Worm (Caenorhabditis elegans) whole organism, young adult: ENCODE data around the gene srh-98.

Source experiments
- F10E7.11 ChIP-seq: sonication (generic microtip); optimal IDR thresholded peaks from 2 replicates; lab custom pipeline; 2017; ENCODE audit warnings: mild to moderate bottlenecking, missing genetic modification characterization, moderate library complexity, missing compliant biosample characterization
- F23B12.7 ChIP-seq: sonication (generic microtip); optimal IDR thresholded peaks from 2 replicates; lab custom pipeline; 2017; ENCODE audit warnings: missing genetic modification characterization, mild to moderate bottlenecking, missing compliant biosample characterization, antibody characterized with exemption, moderate library complexity; ENCODE audit not compliant: insufficient read depth
- F33H1.4 ChIP-seq: fragments of 200-800 bp; sonication (Bioruptor generic); IDR thresholded peaks from 2 replicates; pipeline ENCODE4 v1.3.6; 2022; ENCODE audit warnings: missing genetic modification reagents, missing genetic modification characterization, missing compliant biosample characterization
- F57A8.1 ChIP-seq: fragments of 200-800 bp; sonication (Bioruptor generic); optimal IDR thresholded peaks from 2 replicates; lab custom pipeline; 2018; ENCODE audit warnings: mild to moderate bottlenecking, missing genetic modification characterization, moderate library complexity, missing compliant biosample characterization
- F57C9.4 ChIP-seq: sonication (generic microtip); optimal IDR thresholded peaks from 2 replicates; lab custom pipeline; 2017; ENCODE audit warnings: mild to moderate bottlenecking, missing genetic modification characterization, missing compliant biosample characterization
- K12H6.12 ChIP-seq: fragments of 200-800 bp; sonication (Bioruptor generic); optimal IDR thresholded peaks from 2 replicates; lab custom pipeline; 2018; ENCODE audit warnings: mild to moderate bottlenecking, missing genetic modification characterization, missing compliant biosample characterization
- Y53G8AR.9 ChIP-seq: fragments of 200-800 bp; sonication (Bioruptor generic); conservative IDR thresholded peaks from 2 replicates; pipeline ENCODE4 v1.3.6; 2022; ENCODE audit warnings: missing genetic modification reagents, missing genetic modification characterization, missing compliant biosample characterization
- Y56A3A.18 ChIP-seq: fragments of 200-800 bp; sonication (Bioruptor generic); IDR thresholded peaks from 2 replicates; pipeline ENCODE4 v1.3.6; 2022; ENCODE audit warnings: missing genetic modification reagents, missing genetic modification characterization, missing compliant biosample characterization
- aptf-3 ChIP-seq: fragments of 200-800 bp; sonication (Bioruptor generic); IDR thresholded peaks from 2 replicates; pipeline ENCODE4 v1.3.6; 2022; ENCODE audit warnings: missing genetic modification characterization, missing compliant biosample characterization
- athp-1 ChIP-seq: sonication (generic microtip); optimal IDR thresholded peaks from 2 replicates; lab custom pipeline; 2017; ENCODE audit warnings: mild to moderate bottlenecking, missing genetic modification characterization, missing compliant biosample characterization
- attf-5 ChIP-seq: fragments of 200-800 bp; sonication (Bioruptor generic); optimal IDR thresholded peaks from 2 replicates; lab custom pipeline; 2018; ENCODE audit warnings: mild to moderate bottlenecking, missing genetic modification characterization, missing compliant biosample characterization
- attf-6 ChIP-seq: fragments of 200-800 bp; sonication (Bioruptor generic); IDR thresholded peaks from 2 replicates; pipeline ENCODE4 v1.3.6; 2022; ENCODE audit warnings: missing genetic modification reagents, missing genetic modification characterization, missing compliant biosample characterization
- ceh-58 ChIP-seq: fragments of 200-800 bp; sonication (Bioruptor generic); IDR thresholded peaks from 2 replicates; pipeline ENCODE4 v1.3.6; 2022; ENCODE audit warnings: missing genetic modification characterization, missing compliant biosample characterization
- chd-7 ChIP-seq: sonication (generic microtip); optimal IDR thresholded peaks from 2 replicates; lab custom pipeline; 2016; ENCODE audit warnings: mild to moderate bottlenecking, missing genetic modification characterization, moderate library complexity, missing compliant biosample characterization
- dox-1 ChIP-seq: fragments of 200-800 bp; sonication (Bioruptor generic); IDR thresholded peaks from 2 replicates; pipeline ENCODE4 v1.3.6; 2022; ENCODE audit warnings: missing genetic modification reagents, missing genetic modification characterization, missing compliant biosample characterization
- dpff-1 ChIP-seq: sonication (generic microtip); optimal IDR thresholded peaks from 2 replicates; lab custom pipeline; 2017; ENCODE audit warnings: mild to moderate bottlenecking, missing genetic modification characterization, missing compliant biosample characterization
- dpl-1 ChIP-seq: fragments of 150-350 bp; optimal IDR thresholded peaks from 2 replicates; lab custom pipeline; 2014; ENCODE audit warnings: missing biosample characterization, missing genetic modification reagents, missing genetic modification characterization
- egl-18 ChIP-seq: fragments of 200-800 bp; sonication (Bioruptor generic); IDR thresholded peaks from 2 replicates; pipeline ENCODE4 v1.3.6; 2022; ENCODE audit warnings: missing genetic modification reagents, missing genetic modification characterization, missing compliant biosample characterization
- egl-44 ChIP-seq: fragments of 200-800 bp; sonication (Bioruptor generic); IDR thresholded peaks from 2 replicates; pipeline ENCODE4 v1.3.6; 2022; ENCODE audit warnings: missing genetic modification reagents, missing genetic modification characterization, missing compliant biosample characterization
- egrh-3 ChIP-seq: fragments of 200-800 bp; sonication (Bioruptor generic); IDR thresholded peaks from 2 replicates; pipeline ENCODE4 v1.3.6; 2022; ENCODE audit warnings: missing genetic modification reagents, missing genetic modification characterization, missing compliant biosample characterization
- ekl-4 ChIP-seq: fragments of 200-800 bp; sonication (Bioruptor generic); IDR thresholded peaks from 2 replicates; pipeline ENCODE4 v1.3.6; 2022; ENCODE audit warnings: missing genetic modification reagents, missing genetic modification characterization, missing compliant biosample characterization
- gei-17 ChIP-seq: fragments of 200-800 bp; sonication (Bioruptor generic); optimal IDR thresholded peaks from 2 replicates; lab custom pipeline; 2018; ENCODE audit warnings: mild to moderate bottlenecking, missing genetic modification characterization, missing compliant biosample characterization
- hlh-26 ChIP-seq: fragments of 200-800 bp; sonication (Bioruptor generic); conservative IDR thresholded peaks from 2 replicates; pipeline ENCODE4 v1.3.6; 2022; ENCODE audit warnings: missing genetic modification reagents, missing genetic modification characterization, missing compliant biosample characterization
- hmg-1.2 ChIP-seq: fragments of 200-800 bp; sonication (Bioruptor generic); IDR thresholded peaks from 2 replicates; pipeline ENCODE4 v1.3.6; 2022; ENCODE audit warnings: missing genetic modification reagents, missing genetic modification characterization, missing compliant biosample characterization
- let-607 ChIP-seq, 2 experiments: fragments of 200-800 bp in 1 of 2; sonication (Bioruptor generic) in 1 of 2; sonication (generic microtip) in 1 of 2; optimal IDR thresholded peaks; 2 replicates each; lab custom pipeline; 2016 to 2018; ENCODE audit warnings: mild to moderate bottlenecking in 2 of 2, missing compliant biosample characterization in 2 of 2, missing genetic modification characterization in 2 of 2, moderate library complexity in 2 of 2, missing genotype in 1 of 2
- lsy-27 ChIP-seq: sonication (generic microtip); optimal IDR thresholded peaks from 2 replicates; lab custom pipeline; 2017; ENCODE audit warnings: missing genetic modification characterization, mild to moderate bottlenecking, missing compliant biosample characterization, antibody characterized with exemption, missing genotype, borderline replicate concordance; ENCODE audit not compliant: insufficient read depth
- mcd-1 ChIP-seq: fragments of 200-800 bp; sonication (Bioruptor generic); IDR thresholded peaks from 2 replicates; pipeline ENCODE4 v1.3.6; 2022; ENCODE audit warnings: missing genetic modification reagents, missing genetic modification characterization, missing compliant biosample characterization
- nfya-2 ChIP-seq: fragments of 200-800 bp; sonication (Bioruptor generic); IDR thresholded peaks from 2 replicates; pipeline ENCODE4 v1.3.6; 2022; ENCODE audit warnings: missing genetic modification reagents, missing genetic modification characterization, missing compliant biosample characterization
- nhr-120 ChIP-seq: fragments of 200-800 bp; sonication (Bioruptor generic); IDR thresholded peaks from 2 replicates; pipeline ENCODE4 v1.3.6; 2022; ENCODE audit warnings: missing genetic modification characterization, missing compliant biosample characterization
- rcor-1 ChIP-seq: fragments of 200-800 bp; sonication (Bioruptor generic); IDR thresholded peaks from 2 replicates; pipeline ENCODE4 v1.3.6; 2022; ENCODE audit warnings: missing genetic modification reagents, missing genetic modification characterization, missing compliant biosample characterization
- rpc-1 ChIP-seq, 2 experiments: fragments of 150-350 bp in 1 of 2; sonication (generic microtip) in 1 of 2; optimal IDR thresholded peaks; 2 replicates each; lab custom pipeline; 2014 to 2018; ENCODE audit warnings: missing biosample characterization in 1 of 2, missing genetic modification characterization in 1 of 2, missing genetic modification reagents in 1 of 2, missing genotype in 1 of 2
- sdz-38 ChIP-seq: sonication (generic microtip); optimal IDR thresholded peaks from 2 replicates; lab custom pipeline; 2016; ENCODE audit warnings: missing genotype, missing genetic modification characterization, missing compliant biosample characterization
- snpc-1.1 ChIP-seq: sonication (generic microtip); optimal IDR thresholded peaks from 2 replicates; lab custom pipeline; 2017; ENCODE audit warnings: missing genetic modification characterization, mild to moderate bottlenecking, missing compliant biosample characterization, antibody characterized with exemption, moderate library complexity, missing genotype, missing genetic modification reagents; ENCODE audit not compliant: insufficient read depth
- snpc-3.4 ChIP-seq: sonication (generic microtip); optimal IDR thresholded peaks from 2 replicates; lab custom pipeline; 2017; ENCODE audit warnings: missing genetic modification characterization, mild to moderate bottlenecking, missing compliant biosample characterization, antibody characterized with exemption, moderate library complexity, missing genotype, missing genetic modification reagents
- snpc-4 ChIP-seq, 5 experiments: fragments of 150-350 bp in 1 of 5; sonication (generic microtip) in 4 of 5; optimal IDR thresholded peaks; 2 replicates each; lab custom pipeline; 2014 to 2018; ENCODE audit warnings: missing genetic modification characterization in 5 of 5, missing biosample characterization in 3 of 5, antibody characterized with exemption in 2 of 5, mild to moderate bottlenecking in 2 of 5, missing compliant biosample characterization in 2 of 5, missing genotype in 2 of 5, moderate library complexity in 2 of 5, missing genetic modification reagents in 1 of 5
- zfh-2 ChIP-seq: fragments of 200-800 bp; sonication (Bioruptor generic); conservative IDR thresholded peaks from 2 replicates; pipeline ENCODE4 v1.3.6; 2022; ENCODE audit warnings: missing genetic modification reagents, missing genetic modification characterization, missing compliant biosample characterization
- ztf-18 ChIP-seq: sonication (generic microtip); optimal IDR thresholded peaks from 2 replicates; lab custom pipeline; 2016; ENCODE audit warnings: missing genotype, mild to moderate bottlenecking, missing genetic modification characterization, missing compliant biosample characterization
- ztf-25 ChIP-seq: fragments of 200-800 bp; sonication (Bioruptor generic); IDR thresholded peaks from 2 replicates; pipeline ENCODE4 v1.3.6; 2022; ENCODE audit warnings: missing genetic modification reagents, missing genetic modification characterization, missing compliant biosample characterization
- ztf-28 ChIP-seq: fragments of 200-800 bp; sonication (Bioruptor generic); IDR thresholded peaks from 2 replicates; pipeline ENCODE4 v1.3.6; 2022; ENCODE audit warnings: missing genetic modification reagents, missing genetic modification characterization, missing compliant biosample characterization

srh-98 gene

DNA sequence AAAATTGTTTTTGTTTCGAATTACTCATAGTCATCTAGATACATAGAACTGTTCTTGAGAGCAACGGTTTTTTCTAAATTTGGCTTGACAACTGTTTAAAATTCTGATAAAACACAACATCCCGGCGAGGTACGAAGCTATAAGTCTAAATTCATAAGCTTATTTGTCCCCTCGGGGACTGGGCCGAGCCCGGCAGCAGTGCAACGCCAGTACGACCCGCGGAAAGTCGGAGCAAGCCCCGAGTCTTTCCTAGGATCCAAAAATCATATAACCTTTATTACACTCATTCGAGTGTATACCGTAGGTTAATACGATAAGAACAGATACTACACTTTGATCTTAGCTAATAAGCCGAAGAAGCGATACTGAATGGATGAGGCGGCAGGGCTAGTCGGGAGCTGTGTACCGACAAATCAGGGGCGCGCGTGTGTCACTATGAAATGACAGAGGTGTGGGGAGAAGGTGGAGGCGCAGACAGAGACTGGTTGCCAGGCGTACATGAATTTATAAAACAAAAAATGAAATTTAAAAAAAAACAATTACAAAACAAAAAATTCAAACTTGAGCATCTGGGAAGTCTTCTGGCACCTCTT, 9.9 kb downstream of the srh-98 start (continued):
- TF ChIP-seq ceh-58 (GFP tag; lab: Robert Waterston, UW) = 0 out of 2 replicates have a peak, but pooled peaks have one; percentile 50
- 0 out of 2 replicates have a peak, but pooled peaks have one; percentile 40 for TF ChIP-seq Y56A3A.18
- TF ChIP-seq ztf-18 = peak; percentile 27
- TF ChIP-seq Y53G8AR.9 (GFP tag; lab: Robert Waterston, UW) = 0 out of 2 replicates have a peak, but pooled peaks have one; percentile 44
- peak; percentile 96 for TF ChIP-seq attf-6 (GFP tag; lab: Robert Waterston, UW)
- no peak for TF ChIP-seq F57C9.4 (tag; lab: Kevin White, UChicago)
- 0 out of 2 replicates have a peak, but pooled peaks have one; percentile 20 for TF ChIP-seq zfh-2 (GFP tag; lab: Robert Waterston, UW)
- 0 out of 2 replicates have a peak, but pooled peaks have one; percentile 26 for TF ChIP-seq rcor-1 (GFP tag; lab: Robert Waterston, UW)
- peak; percentile 52 for TF ChIP-seq F23B12.7

DNA sequence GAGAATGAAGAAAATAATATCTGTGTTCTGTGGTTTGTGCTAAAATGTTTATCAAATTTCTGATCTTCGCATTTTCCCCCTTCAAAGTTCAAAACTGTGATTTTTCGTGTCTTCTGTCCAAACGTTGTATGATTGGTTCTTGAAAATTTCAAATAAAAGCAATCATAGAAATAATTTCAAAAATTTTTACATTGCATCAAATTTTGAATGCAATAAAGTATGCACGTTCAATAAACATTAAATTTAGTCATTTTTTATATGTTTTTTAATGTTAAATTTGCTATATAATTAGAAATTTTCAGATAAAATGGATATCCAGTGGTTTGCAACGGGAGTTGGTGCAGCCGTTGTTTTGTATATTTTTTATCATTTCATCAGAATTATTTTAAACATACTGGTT, 11.5 kb downstream of the srh-98 start, which contains the start of gene stdh-2:
Gene stdh-2, plus strand, starts transcription at position 301 of the 400 bp plus-strand sequence.
- TF ChIP-seq dpff-1 (no peak), snpc-4 (GFP tag; optimal IDR thresholded peaks at IDR 0.05; lab: Kevin White, UChicago) (no peak), snpc-4 (tag; optimal IDR thresholded peaks at IDR 0.05; lab: Kevin White, UChicago) (no peak), snpc-3.4 (tag; lab: Kevin White, UChicago) (no peak), K12H6.12 (tag; lab: Kevin White, UChicago) (no peak), F33H1.4 (GFP tag; lab: Robert Waterston, UW) (no peak), athp-1 (tag; lab: Kevin White, UChicago) (no peak), gei-17 (GFP tag; lab: Kevin White, UChicago) (no peak), hlh-26 (GFP tag; lab: Robert Waterston, UW) (no peak), ekl-4 (GFP tag; lab: Robert Waterston, UW) (no peak), egl-44 (no peak), lsy-27 (tag; lab: Kevin White, UChicago) (no peak), Y53G8AR.9 (GFP tag; lab: Robert Waterston, UW) (no peak), attf-6 (GFP tag; lab: Robert Waterston, UW) (no peak), aptf-3 (GFP tag; lab: Robert Waterston, UW) (no peak), chd-7 (tag; lab: Kevin White, UChicago) (no peak), egl-18 (GFP tag; lab: Robert Waterston, UW) (no peak), hmg-1.2 (GFP tag; lab: Robert Waterston, UW) (no peak), F57C9.4 (tag; lab: Kevin White, UChicago) (no peak), let-607 (tag; optimal IDR thresholded peaks at IDR 0.05; lab: Kevin White, UChicago) (no peak)

- TF ChIP-seq nhr-120 (GFP tag; lab: Robert Waterston, UW) (no peak), snpc-1.1 (no peak), dpl-1 (no peak), ztf-28 (GFP tag; lab: Robert Waterston, UW) (no peak), F10E7.11 (tag; lab: Kevin White, UChicago) (no peak), ztf-25 (GFP tag; lab: Robert Waterston, UW) (no peak), nfya-2 (no peak), dox-1 (no peak), sdz-38 (tag; lab: Kevin White, UChicago) (no peak), chd-7 (tag; lab: Kevin White, UChicago) (no peak), egrh-3 (GFP tag; lab: Robert Waterston, UW) (no peak), athp-1 (tag; lab: Kevin White, UChicago) (no peak), attf-5 (GFP tag; lab: Kevin White, UChicago) (no peak), gei-17 (GFP tag; lab: Kevin White, UChicago) (no peak), F57A8.1 (no peak), lsy-27 (tag; lab: Kevin White, UChicago) (no peak), rpc-1 (optimal IDR thresholded peaks at IDR 0.05; lab: Kevin White, UChicago) (no peak), rpc-1 (tag; optimal IDR thresholded peaks at IDR 0.05; lab: Kevin White, UChicago) (no peak), mcd-1 (GFP tag; lab: Robert Waterston, UW) (no peak), ekl-4 (GFP tag; lab: Robert Waterston, UW) (no peak)
These were observed 15.5 kb downstream of the srh-98 start for ce11 chrV:16220020-16220419.
